Worm (Caenorhabditis elegans) whole organism, late embryonic: Measurements from ENCODE around the gene kars-1.

Experiments
- F13H6.1 ChIP-seq: sonication (generic microtip); optimal IDR thresholded peaks from 2 replicates; lab custom pipeline; 2016; ENCODE audit warnings: missing genetic modification characterization, missing compliant biosample characterization
- K09A11.1 ChIP-seq: sonication (generic microtip); optimal IDR thresholded peaks from 2 replicates; lab custom pipeline; 2017; ENCODE audit warnings: antibody characterized with exemption, mild to moderate bottlenecking, missing genetic modification characterization, missing compliant biosample characterization; ENCODE audit not compliant: insufficient read depth
- ahr-1 ChIP-seq: sonication (generic microtip); optimal IDR thresholded peaks from 2 replicates; lab custom pipeline; 2016; ENCODE audit warnings: missing genetic modification characterization, missing compliant biosample characterization
- ama-1 ChIP-seq: fragments of 150-350 bp; optimal IDR thresholded peaks from 2 replicates; lab custom pipeline; 2014
- ceh-14 ChIP-seq: sonication (generic microtip); optimal IDR thresholded peaks from 2 replicates; lab custom pipeline; 2016; ENCODE audit warnings: missing genotype, missing genetic modification characterization, missing compliant biosample characterization
- ceh-18 ChIP-seq: sonication (generic microtip); optimal IDR thresholded peaks from 2 replicates; lab custom pipeline; 2016; ENCODE audit warnings: missing genetic modification characterization, missing compliant biosample characterization
- ceh-30 ChIP-seq: fragments of 150-350 bp; optimal IDR thresholded peaks from 2 replicates; lab custom pipeline; 2014; ENCODE audit warnings: missing biosample characterization, missing genetic modification characterization
- ceh-31 ChIP-seq: sonication (generic microtip); optimal IDR thresholded peaks from 2 replicates; lab custom pipeline; 2016; ENCODE audit warnings: missing genetic modification characterization, missing compliant biosample characterization
- ceh-48 ChIP-seq: sonication (generic microtip); optimal IDR thresholded peaks from 2 replicates; lab custom pipeline; 2016; ENCODE audit warnings: missing genetic modification characterization, inconsistent platforms, missing compliant biosample characterization
- ceh-6 ChIP-seq: fragments of 200-800 bp; sonication (Bioruptor generic); optimal IDR thresholded peaks from 2 replicates; lab custom pipeline; 2018; ENCODE audit warnings: mild to moderate bottlenecking, missing genetic modification characterization, missing compliant biosample characterization
- elt-2 ChIP-seq: sonication (generic microtip); optimal IDR thresholded peaks from 2 replicates; lab custom pipeline; 2016; ENCODE audit warnings: missing genetic modification reagents, missing genetic modification characterization, missing compliant biosample characterization
- elt-4 ChIP-seq: sonication (generic microtip); optimal IDR thresholded peaks from 2 replicates; lab custom pipeline; 2016; ENCODE audit warnings: missing genetic modification characterization, missing compliant biosample characterization
- ets-4 ChIP-seq: sonication (generic microtip); optimal IDR thresholded peaks from 2 replicates; lab custom pipeline; 2016; ENCODE audit warnings: missing genetic modification characterization, missing compliant biosample characterization
- eyg-1 ChIP-seq: sonication (generic microtip); optimal IDR thresholded peaks from 2 replicates; lab custom pipeline; 2016; ENCODE audit warnings: missing genotype, missing genetic modification characterization, missing compliant biosample characterization
- fkh-10 ChIP-seq: fragments of 150-350 bp; optimal IDR thresholded peaks from 2 replicates; lab custom pipeline; 2014; ENCODE audit warnings: missing biosample characterization, missing genetic modification reagents, missing genetic modification characterization
- gmeb-2 ChIP-seq: sonication (generic microtip); optimal IDR thresholded peaks from 2 replicates; lab custom pipeline; 2016; ENCODE audit warnings: missing genetic modification characterization, inconsistent platforms, missing compliant biosample characterization
- hlh-30 ChIP-seq: sonication (generic microtip); optimal IDR thresholded peaks from 2 replicates; lab custom pipeline; 2017; ENCODE audit warnings: antibody characterized with exemption, missing genetic modification characterization, missing compliant biosample characterization; ENCODE audit not compliant: insufficient read depth
- lim-6 ChIP-seq: sonication (generic microtip); optimal IDR thresholded peaks from 2 replicates; lab custom pipeline; 2016; ENCODE audit warnings: missing genetic modification characterization, missing compliant biosample characterization
- mec-3 ChIP-seq: sonication (generic microtip); optimal IDR thresholded peaks from 2 replicates; lab custom pipeline; 2016; ENCODE audit warnings: borderline replicate concordance, missing genetic modification characterization, missing compliant biosample characterization
- nfya-1 ChIP-seq: sonication (generic microtip); optimal IDR thresholded peaks from 2 replicates; lab custom pipeline; 2017; ENCODE audit warnings: missing genetic modification characterization, mild to moderate bottlenecking, missing compliant biosample characterization, antibody characterized with exemption, moderate library complexity
- nhr-11 ChIP-seq: fragments of 150-350 bp; optimal IDR thresholded peaks from 2 replicates; lab custom pipeline; 2014; ENCODE audit warnings: missing biosample characterization, missing genetic modification characterization
- odd-2 ChIP-seq: sonication (generic microtip); optimal IDR thresholded peaks from 2 replicates; lab custom pipeline; 2017; ENCODE audit warnings: antibody characterized with exemption, mild to moderate bottlenecking, missing genetic modification characterization, missing compliant biosample characterization
- pag-3 ChIP-seq: sonication (generic microtip); optimal IDR thresholded peaks from 2 replicates; lab custom pipeline; 2016; ENCODE audit warnings: missing compliant biosample characterization, missing genetic modification characterization, borderline replicate concordance
- pat-9 ChIP-seq: fragments of 200-800 bp; sonication (Bioruptor generic); optimal IDR thresholded peaks from 2 replicates; lab custom pipeline; 2018; ENCODE audit warnings: mild to moderate bottlenecking, missing genetic modification characterization, moderate library complexity, missing compliant biosample characterization
- pqm-1 ChIP-seq: sonication (generic microtip); optimal IDR thresholded peaks from 2 replicates; lab custom pipeline; 2016; ENCODE audit warnings: missing genetic modification characterization, missing compliant biosample characterization
- sox-2 ChIP-seq: fragments of 200-800 bp; sonication (Bioruptor generic); IDR thresholded peaks from 2 replicates; pipeline ENCODE4 v1.3.6; 2022; ENCODE audit warnings: missing genetic modification reagents, missing genetic modification characterization, missing compliant biosample characterization
- sox-4 ChIP-seq: sonication (generic microtip); optimal IDR thresholded peaks from 2 replicates; lab custom pipeline; 2017; ENCODE audit warnings: mild to moderate bottlenecking, missing genetic modification characterization, inconsistent platforms, missing compliant biosample characterization
- syd-9 ChIP-seq: sonication (generic microtip); optimal IDR thresholded peaks from 2 replicates; lab custom pipeline; 2016; ENCODE audit warnings: mild to moderate bottlenecking, missing genetic modification characterization, moderate library complexity, missing compliant biosample characterization
- tbx-2 ChIP-seq: sonication (generic microtip); optimal IDR thresholded peaks from 2 replicates; lab custom pipeline; 2016; ENCODE audit warnings: missing genetic modification characterization, missing compliant biosample characterization
- unc-42 ChIP-seq: sonication (generic microtip); optimal IDR thresholded peaks from 2 replicates; lab custom pipeline; 2016; ENCODE audit warnings: missing genotype, missing genetic modification characterization, missing compliant biosample characterization

Gene kars-1

DNA sequence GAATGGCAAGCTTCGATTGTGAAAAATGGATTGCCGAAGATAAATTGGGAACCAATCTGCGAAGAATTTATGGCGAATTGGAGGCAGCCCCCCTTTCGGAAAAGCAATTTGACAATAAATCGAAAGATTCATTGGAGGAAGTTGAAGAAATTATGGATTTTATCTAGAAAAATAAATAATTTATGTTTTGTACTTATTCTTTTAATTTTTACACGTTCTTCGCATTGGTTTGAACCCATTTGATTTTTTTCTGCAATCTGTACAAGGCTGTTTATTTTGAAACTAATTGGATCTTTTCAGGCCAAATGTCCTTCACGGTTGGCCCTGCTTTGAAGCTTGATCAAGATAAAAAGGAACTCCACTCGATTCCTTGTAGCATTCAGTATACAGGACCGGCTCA, 19.2 kb downstream of the kars-1 start, which contains the start of gene ZK1127.13:
Gene ZK1127.13, plus strand, starts transcription at position 301 of the 400 bp plus-strand sequence.
- TF ChIP-seq ets-4 (no peak), ceh-6 (GFP tag; lab: Kevin White, UChicago) (no peak)

DNA sequence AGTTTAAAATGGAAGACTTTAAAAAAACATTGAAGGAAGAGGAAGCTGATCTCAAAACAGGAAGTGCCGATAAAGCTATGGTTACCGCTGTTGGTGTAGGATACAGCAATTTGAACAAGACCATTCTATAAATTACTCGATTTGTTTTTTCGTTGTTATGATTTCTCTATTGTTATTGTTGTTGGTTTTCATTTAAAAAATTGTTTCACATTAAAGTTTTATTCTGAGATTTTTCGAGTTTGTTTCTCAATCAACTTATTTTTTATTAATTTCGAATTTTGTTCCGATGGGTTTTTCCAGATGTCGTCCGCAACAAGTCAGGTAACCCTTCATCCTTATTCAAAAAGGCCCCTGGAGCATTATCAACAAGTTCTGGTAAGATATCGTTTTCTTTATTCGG, 20.4 kb downstream of the kars-1 start, which contains the start of gene ZK1127.12:
Gene ZK1127.12, plus strand, starts transcription at position 301 of the 400 bp plus-strand sequence.
- TF ChIP-seq pqm-1 (tag; lab: Kevin White, UChicago) (no peak), ama-1 (no peak), K09A11.1 (no peak), ahr-1 (no peak), ets-4 (no peak), nfya-1 (no peak), ceh-18 (no peak)

DNA sequence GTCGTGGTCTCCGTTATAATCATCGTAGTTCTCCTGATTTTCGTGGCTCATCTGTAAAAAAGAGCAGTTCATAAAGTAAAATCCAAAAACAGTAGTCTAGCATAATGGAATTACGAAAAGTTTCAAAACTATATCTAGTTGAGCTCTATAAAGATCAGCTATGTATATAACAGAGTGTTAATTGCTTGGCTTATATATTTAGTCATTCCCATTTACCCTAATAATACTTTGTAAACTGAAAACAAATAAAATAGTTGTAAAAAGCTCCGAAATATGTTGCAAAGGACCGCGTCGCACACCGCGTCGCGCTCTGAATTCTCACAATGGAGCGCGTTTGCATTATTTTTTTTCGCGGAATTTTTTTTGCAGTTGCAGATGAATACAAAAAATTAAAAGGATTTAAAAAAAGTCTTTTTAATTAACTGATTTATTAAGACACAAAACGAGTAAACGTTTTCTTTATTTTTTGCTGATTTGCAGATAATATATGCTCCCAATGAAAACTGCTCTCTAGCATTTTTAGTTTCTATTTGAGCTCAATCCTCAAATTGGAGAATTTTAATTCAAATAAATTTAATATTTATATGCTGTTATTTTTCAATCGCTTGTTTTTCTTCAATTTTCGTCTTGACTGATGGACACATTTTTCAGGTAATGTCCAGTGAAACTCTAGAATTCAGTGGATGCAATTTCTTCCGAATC, 22.0 kb downstream of the kars-1 start, which contains the start of the genes tcer-1 and ZK1127.5:
Gene tcer-1, minus strand, starts transcription at position 51 of the 702 bp plus-strand sequence.
Gene ZK1127.5, plus strand, starts transcription at position 652 of the 702 bp plus-strand sequence.
- TF ChIP-seq tbx-2 (tag; lab: Kevin White, UChicago) (peak; percentile 22), nfya-1 (peak; percentile 46), elt-2 (tag; lab: Kevin White, UChicago) (no peak), ceh-30 (tag; lab: Kevin White, UChicago) (peak; percentile 18), ceh-31 (peak; percentile 40), unc-42 (tag; lab: Kevin White, UChicago) (peak; percentile 15)
- TF ChIP-seq, all 69 proteins: peak for 5

DNA sequence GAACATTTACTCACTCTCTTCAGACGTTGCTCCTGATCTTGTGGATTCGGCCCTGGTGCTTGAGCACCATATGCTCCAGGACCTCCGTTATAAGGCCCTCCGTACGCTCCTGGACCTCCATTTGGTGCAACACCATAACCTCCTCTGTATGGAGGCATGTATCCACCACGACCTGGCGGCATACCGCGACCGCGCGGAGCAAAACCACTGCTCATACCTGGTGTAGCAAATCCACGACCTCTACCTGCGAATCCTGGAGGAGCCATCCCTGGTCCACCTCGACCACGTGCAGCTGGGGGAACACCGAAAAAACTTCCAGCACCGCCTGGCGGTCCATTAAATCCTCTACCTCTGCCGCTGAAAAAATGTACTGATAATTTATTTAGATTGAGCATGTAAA, 22.7 kb downstream of the kars-1 start:
- no peak for TF ChIP-seq sox-2 (GFP tag; lab: Robert Waterston, UW)
- no peak for TF ChIP-seq tbx-2 (tag; lab: Kevin White, UChicago)
- no peak for TF ChIP-seq syd-9
- no peak for TF ChIP-seq elt-4
- TF ChIP-seq pat-9: no peak
- no peak for TF ChIP-seq pag-3 (tag; lab: Kevin White, UChicago)
- no peak for TF ChIP-seq nhr-11 (tag; lab: Kevin White, UChicago)
- TF ChIP-seq eyg-1: no peak
- TF ChIP-seq, all 69 proteins: peak for 0

DNA sequence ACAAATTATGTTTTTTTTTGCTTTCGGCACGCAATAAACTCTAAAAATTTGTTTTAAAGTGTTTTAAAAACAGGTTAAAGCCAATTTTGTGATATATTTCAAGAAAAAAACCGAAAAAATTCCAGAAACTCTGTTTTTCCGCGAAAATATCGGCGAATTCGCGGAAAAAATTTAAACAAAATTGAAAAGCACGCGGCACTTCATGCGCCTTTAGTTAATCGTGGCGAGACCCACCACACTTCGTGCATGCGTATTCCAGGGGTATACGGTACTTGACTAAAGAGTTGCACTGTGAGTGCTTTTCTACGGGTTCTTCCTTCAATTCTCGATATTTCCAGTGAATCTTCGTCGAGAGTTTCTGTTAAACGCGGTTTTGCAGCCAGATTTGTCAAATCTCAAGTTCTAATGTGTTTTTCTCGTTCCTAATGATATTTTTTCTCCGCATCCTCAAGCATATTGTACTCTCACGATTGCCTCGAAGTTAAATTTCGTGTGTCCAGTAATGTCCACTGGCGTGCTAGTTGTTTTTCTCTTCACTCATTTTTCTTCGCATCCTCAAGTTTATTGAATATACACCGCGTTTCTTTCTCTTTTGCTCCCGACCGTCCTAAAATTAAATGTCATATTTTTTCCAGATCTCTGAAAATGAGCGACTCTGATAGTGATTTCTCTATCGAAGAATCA, 34.4 kb downstream of the kars-1 start, which contains the start of gene cin-4:
Gene cin-4, plus strand, starts transcription at position 634 of the 684 bp plus-strand sequence.
- no peak for TF ChIP-seq ama-1
- no peak for TF ChIP-seq lim-6
- TF ChIP-seq, all 69 proteins: peak for 0

DNA sequence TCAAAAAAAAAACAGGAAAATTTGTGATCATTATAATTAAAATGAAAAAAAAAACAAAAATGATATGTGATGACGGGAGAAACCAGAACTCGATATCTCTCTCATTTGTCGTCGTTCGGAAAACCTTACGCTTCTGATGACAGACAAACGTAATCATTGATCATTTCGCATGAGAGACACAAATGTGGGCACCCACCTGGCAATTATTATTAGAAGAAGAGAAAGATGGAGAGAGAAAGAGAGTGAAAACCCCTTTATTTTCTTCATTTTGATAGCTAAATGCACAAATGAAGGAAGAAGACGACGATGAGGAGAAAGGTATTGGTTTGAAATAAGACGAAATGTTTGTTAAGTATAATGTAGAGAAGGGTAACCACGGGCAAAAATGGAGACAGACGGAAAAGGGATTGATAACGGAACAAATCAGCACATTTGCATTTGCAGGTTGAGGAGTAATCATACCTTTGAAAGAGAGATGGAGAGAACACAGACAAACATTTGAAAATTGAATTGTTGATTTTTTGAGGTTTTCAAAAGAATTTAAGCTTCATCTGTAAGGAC, 41.0 kb downstream of the kars-1 start:
- peak; percentile 11 for TF ChIP-seq ceh-14
- no peak for TF ChIP-seq unc-42 (tag; lab: Kevin White, UChicago)
- TF ChIP-seq ceh-30 (tag; lab: Kevin White, UChicago): no peak
- TF ChIP-seq gmeb-2 (tag; lab: Kevin White, UChicago): no peak
- peak; percentile 2 for TF ChIP-seq elt-2 (tag; lab: Kevin White, UChicago)
- TF ChIP-seq hlh-30 (tag; lab: Kevin White, UChicago): no peak
- no peak for TF ChIP-seq sox-4
- peak; percentile 12 for TF ChIP-seq nfya-1
- no peak for TF ChIP-seq fkh-10 (GFP tag; lab: Kevin White, UChicago)
- TF ChIP-seq ceh-48 (tag; lab: Kevin White, UChicago): no peak
- no peak for TF ChIP-seq F13H6.1
- TF ChIP-seq ceh-6 (GFP tag; lab: Kevin White, UChicago): no peak
- no peak for TF ChIP-seq odd-2 (tag; lab: Kevin White, UChicago)
- TF ChIP-seq mec-3 (tag; lab: Kevin White, UChicago): no peak
- TF ChIP-seq nhr-11 (tag; lab: Kevin White, UChicago): no peak
